Fruit fly (Drosophila melanogaster): ENCODE measurements around the gene CG10907.

The CG10907 gene

DNA sequence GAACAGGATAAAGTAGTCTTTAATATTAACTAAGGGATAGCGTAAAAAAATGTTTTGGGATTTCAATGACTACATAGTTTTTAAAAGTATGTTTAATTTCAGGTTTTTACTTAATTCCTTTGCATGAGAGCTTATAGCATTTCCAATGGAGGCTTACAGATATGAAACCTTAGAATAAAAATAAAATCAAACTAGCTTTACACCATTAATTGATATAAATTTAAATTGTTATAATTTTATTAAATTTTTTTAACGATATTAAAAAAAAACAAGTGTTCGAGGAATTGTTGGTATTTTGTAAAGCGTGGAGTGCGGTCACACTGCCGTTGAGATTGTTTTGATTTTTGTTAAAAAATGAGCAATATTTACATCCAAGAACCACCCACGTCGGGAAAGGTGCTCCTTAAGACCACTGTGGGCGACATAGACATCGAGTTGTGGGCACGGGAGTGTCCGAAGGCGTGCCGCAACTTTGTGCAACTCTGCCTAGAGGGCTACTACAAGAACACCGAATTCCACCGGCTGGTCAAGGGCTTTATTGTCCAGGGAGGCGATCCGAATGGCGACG, at the start of gene CG10907, which contains the start of gene twy:
CG10907 (plus strand) TSS at position 282 of the 568 bp plus-strand sequence.
twy (minus strand) TSS at position 51 of the 568 bp plus-strand sequence.
- TF ChIP-seq cyc (GFP tag; optimal IDR thresholded peaks at IDR 0.05) = no peak

- TF ChIP-seq CG6808 (GFP tag; optimal IDR thresholded peaks at IDR 0.05) = no peak
- TF ChIP-seq CG34406 (GFP tag; optimal IDR thresholded peaks at IDR 0.05) = no peak
- no peak for TF ChIP-seq CG8119 (GFP tag; IDR thresholded peaks at IDR 0.05)
- no peak for TF ChIP-seq Smox (GFP tag; optimal IDR thresholded peaks at IDR 0.05)
- TF ChIP-seq vri (GFP tag; optimal IDR thresholded peaks at IDR 0.05) = no peak
These were observed 42.3 kb upstream of the CG10907 start, which contains the start of gene Gr68a for dm6 chr3L:11751005-11751404. Gene Gr68a, plus strand, starts transcription at chr3L:11751305.

DNA sequence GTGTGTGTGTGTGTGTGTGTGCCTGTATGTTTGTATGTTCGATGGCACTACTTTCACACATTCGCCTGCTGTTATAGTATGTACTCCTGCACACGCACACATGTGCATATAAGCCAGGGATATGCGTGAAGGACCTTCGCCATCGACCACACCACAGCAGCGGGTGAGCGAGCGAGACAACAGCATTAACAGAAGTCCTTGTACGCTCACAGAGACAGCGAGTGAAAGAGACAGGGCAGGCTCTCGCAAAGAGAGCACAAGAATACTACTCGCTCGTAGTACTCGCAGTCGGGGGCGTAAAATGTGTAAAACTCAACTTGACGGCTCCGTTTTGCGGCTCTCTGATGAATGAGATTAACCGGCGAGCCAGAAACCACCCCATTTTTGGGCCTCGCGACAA, 28.4 kb upstream of the CG10907 start:
- no peak for TF ChIP-seq Gug (GFP tag; IDR thresholded peaks at IDR 0.05)
- no peak for TF ChIP-seq net (GFP tag; optimal IDR thresholded peaks at IDR 0.05)
- no peak for TF ChIP-seq Ets21C (GFP tag; optimal IDR thresholded peaks at IDR 0.05)
- no peak for TF ChIP-seq Blimp-1 (GFP tag; optimal IDR thresholded peaks at IDR 0.05)
- no peak for TF ChIP-seq CG6792 (GFP tag; optimal IDR thresholded peaks at IDR 0.05)
- TF ChIP-seq CG6854 (GFP tag; optimal IDR thresholded peaks at IDR 0.05) = no peak
- no peak for TF ChIP-seq OdsH (GFP tag; optimal IDR thresholded peaks at IDR 0.05)
- no peak for TF ChIP-seq fkh (GFP tag; optimal IDR thresholded peaks at IDR 0.05)
- TF ChIP-seq CG6808 (GFP tag; optimal IDR thresholded peaks at IDR 0.05) = no peak
- no peak for TF ChIP-seq achi (GFP tag; optimal IDR thresholded peaks at IDR 0.05)
- no peak for TF ChIP-seq svp (GFP tag)
- TF ChIP-seq CG10669 (GFP tag; optimal IDR thresholded peaks at IDR 0.05) = no peak
- no peak for TF ChIP-seq CG7368 (GFP tag; optimal IDR thresholded peaks at IDR 0.05)
- no peak for TF ChIP-seq Eip78C (GFP tag)
- no peak for TF ChIP-seq Eip93F (GFP tag; optimal IDR thresholded peaks at IDR 0.05)
- TF ChIP-seq CG1621 (tag; optimal IDR thresholded peaks at IDR 0.05) = no peak
- TF ChIP-seq lz (GFP tag; optimal IDR thresholded peaks at IDR 0.05) = no peak
- no peak for TF ChIP-seq CG16779 (tag; optimal IDR thresholded peaks at IDR 0.05)
- no peak for TF ChIP-seq fd85E (GFP tag; optimal IDR thresholded peaks at IDR 0.05)

- TF ChIP-seq CG16779 (tag; optimal IDR thresholded peaks at IDR 0.05) = no peak
- TF ChIP-seq Eip78C (GFP tag) = peak; percentile 27
These were observed 27.6 kb upstream of the CG10907 start, which contains the start of gene loaf for dm6 chr3L:11765695-11766232. Gene loaf, minus strand, starts transcription at chr3L:11766182.

- TF ChIP-seq CG32006 (GFP tag; optimal IDR thresholded peaks at IDR 0.05) = no peak
- no peak for TF ChIP-seq CG6163 (GFP tag; IDR thresholded peaks at IDR 0.05)
- TF ChIP-seq Eip93F (GFP tag; optimal IDR thresholded peaks at IDR 0.05) = no peak
- TF ChIP-seq dac (GFP tag; optimal IDR thresholded peaks at IDR 0.05) = no peak
- TF ChIP-seq Hr38 (GFP tag; optimal IDR thresholded peaks at IDR 0.05) = no peak
- TF ChIP-seq cyc (GFP tag; optimal IDR thresholded peaks at IDR 0.05) = no peak
These were observed 26.8 kb upstream of the CG10907 start for dm6 chr3L:11766563-11766962.

DNA sequence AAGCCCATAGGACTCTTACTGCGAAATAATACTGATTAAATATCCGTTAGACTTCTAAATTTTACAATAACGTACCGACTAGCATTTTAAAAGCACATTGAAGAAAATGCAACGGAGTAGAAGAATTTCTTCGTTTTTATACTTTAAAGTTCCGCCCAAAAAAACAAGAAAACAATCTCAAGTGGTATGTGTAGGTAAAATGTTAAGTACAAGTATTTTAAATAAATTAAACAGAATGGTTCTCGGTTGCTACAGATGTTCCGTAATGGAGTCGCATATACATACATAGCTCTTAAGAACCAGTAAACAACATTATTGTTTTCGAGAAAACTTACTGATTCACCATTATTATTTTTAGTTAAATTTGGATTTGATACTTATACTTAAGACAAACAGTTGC, 21.3 kb upstream of the CG10907 start, which contains the start of gene Muc68D:
Muc68D (minus strand) TSS at position 101 of the 400 bp plus-strand sequence.
- TF ChIP-seq CG6163 (GFP tag; IDR thresholded peaks at IDR 0.05) (no peak), CG8632 (GFP tag; optimal IDR thresholded peaks at IDR 0.05) (no peak), eg (GFP tag; IDR thresholded peaks at IDR 0.05) (no peak), Sox14 (GFP tag; optimal IDR thresholded peaks at IDR 0.05) (no peak), spab (GFP tag; optimal IDR thresholded peaks at IDR 0.05) (no peak), CG1621 (tag; optimal IDR thresholded peaks at IDR 0.05) (no peak), Ets96B (tag; optimal IDR thresholded peaks at IDR 0.05) (no peak)
